Fruit fly (Drosophila melanogaster): Measurements from ENCODE around the gene Ptp61F.

Ptp61F gene

DNA sequence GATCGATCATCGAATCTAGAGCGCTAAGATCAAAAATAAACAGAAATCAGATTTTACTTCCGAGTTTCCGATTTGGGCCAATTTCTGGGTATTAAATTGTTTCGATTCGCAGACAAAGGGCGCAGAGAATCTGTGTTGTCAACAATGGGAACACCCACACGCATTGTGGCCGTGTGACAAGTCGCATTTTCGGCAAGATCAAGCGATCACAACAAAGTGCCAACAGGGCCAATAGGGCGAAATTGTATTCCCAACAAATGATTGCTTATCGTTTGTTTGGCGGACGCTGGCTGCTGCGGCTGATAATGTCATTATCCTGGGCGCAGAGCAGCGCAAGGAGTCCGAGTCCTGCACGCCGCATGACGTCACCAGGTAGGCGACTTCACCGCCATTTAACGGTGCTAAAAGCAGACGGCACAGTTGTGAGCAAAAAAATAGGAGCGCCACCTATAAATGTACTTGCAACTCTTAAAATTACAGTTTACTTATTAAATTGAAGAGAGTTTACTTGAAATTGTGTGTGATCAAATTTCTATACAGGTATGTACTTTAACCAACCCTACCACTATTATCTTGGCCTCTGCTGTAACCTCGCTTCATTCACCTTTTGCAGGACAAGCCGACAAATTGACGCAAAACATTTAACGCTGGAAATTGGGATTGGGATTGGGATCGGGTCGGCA is 4.1 kb upstream of the Ptp61F start (continued):
- TF ChIP-seq CG7556 (GFP tag; optimal IDR thresholded peaks at IDR 0.05) (peak; percentile 52), lab (GFP tag; optimal IDR thresholded peaks at IDR 0.05) (peak; percentile 12), CG30403 (GFP tag; optimal IDR thresholded peaks at IDR 0.05) (peak; percentile 50), gem (tag; optimal IDR thresholded peaks at IDR 0.05) (peak; percentile 78), CG8290 (GFP tag; optimal IDR thresholded peaks at IDR 0.05) (peak; percentile 41), CG8290 (tag; optimal IDR thresholded peaks at IDR 0.05) (no peak), hkb (optimal IDR thresholded peaks at IDR 0.05) (no peak), hkb (GFP tag; IDR thresholded peaks at IDR 0.05) (peak; percentile 76), Hr51 (GFP tag; optimal IDR thresholded peaks at IDR 0.05) (peak; percentile 34 to 65), dmrt11E (tag; optimal IDR thresholded peaks at IDR 0.05) (peak; percentile 90), croc (GFP tag; conservative IDR thresholded peaks at IDR 0.05) (peak; percentile 75), CHES-1-like (GFP tag; optimal IDR thresholded peaks at IDR 0.05) (peak; percentile 21), CG2712 (tag; optimal IDR thresholded peaks at IDR 0.05) (peak; percentile 82), CG12391 (tag; optimal IDR thresholded peaks at IDR 0.05) (peak; percentile 70), Atf-2 (GFP tag; optimal IDR thresholded peaks at IDR 0.05) (peak; percentile 53), tna (GFP tag; IDR thresholded peaks at IDR 0.05; ENCODE audit: partially characterized antibody) (no peak), sisA (GFP tag; IDR thresholded peaks at IDR 0.05) (peak; percentile 59; the same call in 1 of the 2 replicates)

DNA sequence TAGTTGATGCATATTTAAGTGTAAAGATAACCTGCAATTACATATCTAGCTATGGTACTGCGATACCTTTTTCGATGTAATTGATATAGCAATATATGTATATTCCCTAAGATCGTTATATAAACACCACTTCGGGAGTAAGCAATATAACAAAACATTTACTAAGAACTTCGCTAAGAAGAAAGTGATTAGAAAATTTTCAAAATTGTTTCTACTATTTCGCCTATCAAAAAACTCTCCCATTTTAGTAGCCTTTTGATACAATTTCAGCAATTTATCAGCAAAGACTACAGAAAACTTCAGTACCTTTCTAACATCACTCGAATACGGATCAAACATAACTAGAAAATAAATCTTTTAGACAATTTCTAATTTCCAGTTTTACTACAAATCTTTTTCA is 2.3 kb upstream of the Ptp61F start, which contains the start of gene robl62A:
TSS of gene robl62A (plus strand) at position 301 of the 400 bp plus-strand sequence.
- TF ChIP-seq fd64A (GFP tag; optimal IDR thresholded peaks at IDR 0.05): no peak
- no peak for TF ChIP-seq jumu (GFP tag; optimal IDR thresholded peaks at IDR 0.05)
- no peak for TF ChIP-seq tll (GFP tag; optimal IDR thresholded peaks at IDR 0.05)
- TF ChIP-seq al (GFP tag; IDR thresholded peaks at IDR 0.05): no peak
- no peak for TF ChIP-seq yki (optimal IDR thresholded peaks at IDR 0.05)
- no peak for TF ChIP-seq Hsf (GFP tag; optimal IDR thresholded peaks at IDR 0.05)
- no peak for TF ChIP-seq CG7786 (GFP tag; optimal IDR thresholded peaks at IDR 0.05)

DNA sequence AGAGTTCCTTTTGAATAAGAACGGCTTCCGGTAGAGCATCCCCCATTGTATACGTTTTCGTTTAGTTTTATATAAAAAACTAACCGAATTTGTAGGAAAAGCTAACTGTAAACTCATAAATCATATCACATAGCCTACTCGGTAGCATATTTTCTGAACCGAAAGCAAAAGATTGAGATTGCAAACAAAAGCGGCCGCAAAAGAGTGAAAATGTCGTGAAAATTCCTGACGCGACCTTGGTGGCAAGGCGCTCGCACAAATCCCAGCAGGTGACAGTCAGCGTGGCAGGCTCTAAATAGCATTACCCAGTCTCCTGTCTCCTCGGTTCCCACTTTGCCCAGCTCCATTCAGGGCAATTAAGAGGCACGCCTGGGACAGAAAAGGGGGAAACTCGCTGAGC is 3.1 kb downstream of the Ptp61F start, which contains the start of gene Naa30B:
TSS of gene Naa30B (minus strand) at position 101 of the 400 bp plus-strand sequence.
- TF ChIP-seq CG13894 (tag; optimal IDR thresholded peaks at IDR 0.05) (no peak), zen (tag; optimal IDR thresholded peaks at IDR 0.05) (peak; percentile 17)

DNA sequence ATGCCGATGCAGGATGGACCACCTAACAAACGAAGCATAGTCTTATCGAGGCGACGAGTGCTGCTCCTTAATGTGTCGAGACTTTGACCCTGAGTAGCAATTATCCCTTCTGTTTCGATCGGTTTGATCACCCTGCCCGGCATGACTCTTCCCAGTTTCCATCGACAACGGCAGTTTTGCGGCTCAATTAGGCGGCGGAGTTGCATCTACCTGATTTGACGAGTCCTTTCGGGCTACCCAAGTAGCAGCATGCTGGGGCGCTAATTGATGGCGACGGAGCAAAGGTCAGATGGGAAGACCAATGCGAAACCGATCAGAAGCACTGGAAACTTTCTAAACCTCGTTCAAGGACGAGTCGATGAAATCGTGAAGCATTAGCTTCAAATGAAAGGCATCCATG is 4.0 kb downstream of the Ptp61F start:
- TF ChIP-seq ase (GFP tag; IDR thresholded peaks at IDR 0.05) (no peak), CG14860 (GFP tag; IDR thresholded peaks at IDR 0.05; ENCODE audit: partially characterized antibody) (no peak), wdn (GFP tag; IDR thresholded peaks at IDR 0.05) (no peak), MESR4 (GFP tag; optimal IDR thresholded peaks at IDR 0.05) (no peak), klu (GFP tag; IDR thresholded peaks at IDR 0.05) (0 out of 2 replicates have a peak, but pooled peaks have one; percentile 17), gfzf (GFP tag; optimal IDR thresholded peaks at IDR 0.05) (no peak), oc (tag; optimal IDR thresholded peaks at IDR 0.05) (no peak), zen (tag; optimal IDR thresholded peaks at IDR 0.05) (peak; percentile 94), eyg (GFP tag; optimal IDR thresholded peaks at IDR 0.05) (no peak), ab (GFP tag; optimal IDR thresholded peaks at IDR 0.05) (no peak), ems (GFP tag; optimal IDR thresholded peaks at IDR 0.05) (no peak)

All from whole organism, embryonic.